Worm (Caenorhabditis elegans): ENCODE results near the gene cox-6A.

ce11 chrIII:5120593-5120992, 39.1 kb downstream of the cox-6A start:
- no peak for TF ChIP-seq nhr-84 (tag; optimal IDR thresholded peaks at IDR 0.05)
- no peak for TF ChIP-seq pqm-1 (tag; optimal IDR thresholded peaks at IDR 0.05)
- no peak for TF ChIP-seq nhr-90 (tag; optimal IDR thresholded peaks at IDR 0.05; ENCODE audit: poor library complexity)
- no peak for TF ChIP-seq ceh-88 (GFP tag; IDR thresholded peaks at IDR 0.05)
- TF ChIP-seq rnt-1 (tag; optimal IDR thresholded peaks at IDR 0.05) = no peak
- TF ChIP-seq alr-1 (tag; optimal IDR thresholded peaks at IDR 0.05; ENCODE audit: borderline replicate concordance) = no peak
- no peak for TF ChIP-seq elt-3 (tag; optimal IDR thresholded peaks at IDR 0.05)
- TF ChIP-seq pag-3 (tag; optimal IDR thresholded peaks at IDR 0.05; ENCODE audit: borderline replicate concordance, insufficient read depth) = no peak
- no peak for TF ChIP-seq egl-13 (tag; optimal IDR thresholded peaks at IDR 0.05)
- TF ChIP-seq lin-13 (GFP tag; optimal IDR thresholded peaks at IDR 0.05) = no peak
- no peak for TF ChIP-seq fkh-10 (GFP tag; optimal IDR thresholded peaks at IDR 0.05)
- no peak for TF ChIP-seq aly-2 (tag; optimal IDR thresholded peaks at IDR 0.05)
- no peak for TF ChIP-seq nhr-28 (tag; optimal IDR thresholded peaks at IDR 0.05)

Data from whole organism, L1 larva.